Fruit fly (Drosophila melanogaster) whole organism, prepupa: Measurements from ENCODE around the gene CG14325.

Source experiments
- Blimp-1 ChIP-seq: fragments of 200-800 bp; sonication (Bioruptor generic); optimal IDR thresholded peaks from 3 replicates; lab custom pipeline; 2017; ENCODE audit warnings: missing biosample characterization, missing genetic modification characterization, mild to moderate bottlenecking, moderate library complexity, missing genetic modification reagents
- CG10669 ChIP-seq: fragments of 200-800 bp; sonication (Bioruptor generic); optimal IDR thresholded peaks from 3 replicates; lab custom pipeline; 2018; ENCODE audit warnings: missing biosample characterization, mild to moderate bottlenecking, missing genetic modification characterization, moderate library complexity
- CG11294 ChIP-seq: fragments of 200-800 bp; sonication (Bioruptor generic); IDR thresholded peaks from 2 replicates; pipeline ENCODE4 v1.3.6; 2022; ENCODE audit warnings: missing biosample characterization, missing genetic modification characterization
- CG11762 ChIP-seq: fragments of 200-800 bp; sonication (Bioruptor generic); optimal IDR thresholded peaks from 3 replicates; lab custom pipeline; 2016; ENCODE audit warnings: missing biosample characterization, missing genetic modification characterization; ENCODE audit not compliant: insufficient read depth
- CG11902 ChIP-seq: fragments of 200-800 bp; sonication (Bioruptor generic); optimal IDR thresholded peaks from 3 replicates; lab custom pipeline; 2016; ENCODE audit warnings: missing biosample characterization, missing genetic modification characterization
- CG15336 ChIP-seq: fragments of 200-800 bp; sonication (Bioruptor generic); IDR thresholded peaks from 2 replicates; pipeline ENCODE4 v1.3.6; 2022; ENCODE audit warnings: missing biosample characterization, missing genetic modification characterization
- CG3032 ChIP-seq: fragments of 200-800 bp; optimal IDR thresholded peaks from 2 replicates; lab custom pipeline; 2019; ENCODE audit warnings: missing biosample characterization, mild to moderate bottlenecking, missing genetic modification characterization, moderate library complexity
- CG34406 ChIP-seq: fragments of 200-800 bp; sonication (Bioruptor generic); optimal IDR thresholded peaks from 3 replicates; lab custom pipeline; 2016; ENCODE audit warnings: missing biosample characterization, missing genetic modification characterization
- CG6854 ChIP-seq: fragments of 200-800 bp; sonication (Bioruptor generic); optimal IDR thresholded peaks from 2 replicates; lab custom pipeline; 2017; ENCODE audit warnings: missing biosample characterization, mild to moderate bottlenecking, missing genetic modification characterization
- Eip75B ChIP-seq: fragments of 200-800 bp; sonication (Bioruptor generic); optimal IDR thresholded peaks from 3 replicates; lab custom pipeline; 2016; ENCODE audit warnings: missing biosample characterization, missing genetic modification characterization
- Eip78C ChIP-seq: fragments of 200-800 bp; sonication (Bioruptor generic); peaks from one replicate; lab custom pipeline; 2016; ENCODE audit warnings: missing biosample characterization, missing genetic modification characterization
- Gug ChIP-seq: fragments of 200-800 bp; sonication (Bioruptor generic); IDR thresholded peaks from 2 replicates; pipeline ENCODE4 v1.3.6; 2022; ENCODE audit warnings: missing biosample characterization, missing genetic modification characterization
- Hr38 ChIP-seq: sonication (Bioruptor generic); optimal IDR thresholded peaks from 2 replicates; lab custom pipeline; 2016; ENCODE audit warnings: missing biosample characterization, missing genetic modification characterization
- Hr39 ChIP-seq: fragments of 200-800 bp; sonication (Bioruptor generic); optimal IDR thresholded peaks from 2 replicates; lab custom pipeline; 2016; ENCODE audit warnings: missing biosample characterization, missing genetic modification characterization
- Hr4 ChIP-seq: fragments of 200-800 bp; sonication (Bioruptor generic); optimal IDR thresholded peaks from 3 replicates; lab custom pipeline; 2016; ENCODE audit warnings: missing biosample characterization, missing genetic modification characterization
- Met ChIP-seq: fragments of 200-800 bp; sonication (Bioruptor generic); optimal IDR thresholded peaks from 3 replicates; lab custom pipeline; 2016; ENCODE audit warnings: missing biosample characterization, missing genetic modification characterization
- OdsH ChIP-seq: fragments of 200-800 bp; sonication (Bioruptor generic); optimal IDR thresholded peaks from 3 replicates; lab custom pipeline; 2016; ENCODE audit warnings: missing biosample characterization, missing genetic modification characterization
- Smox ChIP-seq: fragments of 200-800 bp; sonication (Bioruptor generic); optimal IDR thresholded peaks from 3 replicates; lab custom pipeline; 2016; ENCODE audit warnings: missing biosample characterization, missing genetic modification characterization
- Sox102F ChIP-seq: fragments of 200-800 bp; sonication (Bioruptor generic); optimal IDR thresholded peaks from 2 replicates; lab custom pipeline; 2016; ENCODE audit warnings: missing biosample characterization, mild to moderate bottlenecking, missing genetic modification characterization
- Sox14 ChIP-seq: fragments of 200-800 bp; sonication (Bioruptor generic); optimal IDR thresholded peaks from 3 replicates; lab custom pipeline; 2016; ENCODE audit warnings: missing biosample characterization, missing genetic modification characterization
- dsx ChIP-seq: fragments of 200-800 bp; optimal IDR thresholded peaks from 3 replicates; lab custom pipeline; 2019; ENCODE audit warnings: missing biosample characterization, mild to moderate bottlenecking, missing genetic modification characterization, moderate library complexity; ENCODE audit not compliant: poor library complexity, severe bottlenecking
- esn ChIP-seq: fragments of 200-800 bp; sonication (Bioruptor generic); optimal IDR thresholded peaks from 2 replicates; lab custom pipeline; 2016; ENCODE audit warnings: missing biosample characterization, mild to moderate bottlenecking, missing genetic modification characterization, moderate library complexity
- fd59A ChIP-seq: fragments of 200-800 bp; sonication (Bioruptor generic); optimal IDR thresholded peaks from 2 replicates; lab custom pipeline; 2017; ENCODE audit warnings: missing biosample characterization, mild to moderate bottlenecking, missing genetic modification characterization, missing genetic modification reagents
- fd85E ChIP-seq: fragments of 200-800 bp; sonication (Bioruptor generic); optimal IDR thresholded peaks from 3 replicates; lab custom pipeline; 2016; ENCODE audit warnings: missing biosample characterization, missing genetic modification characterization
- fkh ChIP-seq: fragments of 200-800 bp; sonication (Bioruptor generic); optimal IDR thresholded peaks from 3 replicates; lab custom pipeline; 2017; ENCODE audit warnings: missing biosample characterization, mild to moderate bottlenecking, missing genetic modification characterization, moderate library complexity
- net ChIP-seq: fragments of 200-800 bp; sonication (Bioruptor generic); optimal IDR thresholded peaks from 3 replicates; lab custom pipeline; 2016; ENCODE audit warnings: missing biosample characterization, missing genetic modification characterization
- salr ChIP-seq, 2 experiments: fragments of 200-800 bp; sonication (Bioruptor generic); optimal IDR thresholded peaks; 3 replicates each; lab custom pipeline; 2016 to 2018; ENCODE audit warnings: missing biosample characterization in 2 of 2, missing genetic modification characterization in 2 of 2, mild to moderate bottlenecking in 1 of 2
- spab ChIP-seq: fragments of 200-800 bp; sonication (Bioruptor generic); optimal IDR thresholded peaks from 2 replicates; lab custom pipeline; 2017; ENCODE audit warnings: missing biosample characterization, mild to moderate bottlenecking, missing genetic modification characterization, missing genetic modification reagents
- ss ChIP-seq, 2 experiments: fragments of 200-800 bp; sonication (Bioruptor generic); optimal IDR thresholded peaks; 2 replicates in 1 of 2; 3 replicates in 1 of 2; lab custom pipeline; 2017 to 2018; ENCODE audit warnings: mild to moderate bottlenecking in 2 of 2, missing biosample characterization in 2 of 2, missing genetic modification characterization in 2 of 2, moderate library complexity in 1 of 2
- svp ChIP-seq: fragments of 200-800 bp; sonication (Bioruptor generic); peaks from one replicate; lab custom pipeline; 2016; ENCODE audit warnings: missing biosample characterization, missing genetic modification characterization
- vri ChIP-seq: fragments of 200-800 bp; sonication (Bioruptor generic); optimal IDR thresholded peaks from 3 replicates; lab custom pipeline; 2016; ENCODE audit warnings: missing biosample characterization, mild to moderate bottlenecking, missing genetic modification characterization

CG14325 gene

dm6 chr3R:17611836-17612235, 15.1 kb upstream of the CG14325 start:
- no peak for TF ChIP-seq CG11902
- no peak for TF ChIP-seq salr (GFP tag; optimal IDR thresholded peaks at IDR 0.05; lab: Kevin White, UChicago)
- peak; percentile 45 for TF ChIP-seq Eip78C (GFP tag; lab: Kevin White, UChicago)
- TF ChIP-seq Hr39 (GFP tag; lab: Kevin White, UChicago) = no peak
- no peak for TF ChIP-seq Hr4 (GFP tag; lab: Kevin White, UChicago)

dm6 chr3R:17612587-17612986, 14.3 kb upstream of the CG14325 start, which contains the start of gene CG34281:
Gene CG34281, plus strand, starts transcription at chr3R:17612887.
- TF ChIP-seq Hr38 (GFP tag; lab: Kevin White, UChicago) (no peak), CG6854 (GFP tag; lab: Kevin White, UChicago) (no peak), Gug (GFP tag; lab: Robert Waterston, UW) (no peak), CG3032 (tag; lab: Kevin White, UChicago) (no peak), CG11294 (GFP tag; lab: Robert Waterston, UW) (no peak), fkh (GFP tag; lab: Kevin White, UChicago) (no peak), Sox14 (GFP tag; lab: Kevin White, UChicago) (no peak)

dm6 chr3R:17613549-17613948, 13.4 kb upstream of the CG14325 start, which contains the start of gene CG14327:
Gene CG14327, plus strand, starts transcription at chr3R:17613709.
- peak; percentile 24 to 47 for TF ChIP-seq ss (GFP tag; optimal IDR thresholded peaks at IDR 0.05; lab: Kevin White, UChicago)
- peak; percentile 34 for TF ChIP-seq vri (GFP tag; lab: Kevin White, UChicago)
- TF ChIP-seq CG15336 (GFP tag; lab: Robert Waterston, UW) = no peak
- TF ChIP-seq Eip78C (GFP tag; lab: Kevin White, UChicago) = peak; percentile 25
- no peak for TF ChIP-seq CG34406
- TF ChIP-seq, all 60 proteins: peak for 3

- no peak for TF ChIP-seq OdsH (GFP tag; lab: Kevin White, UChicago)
- no peak for TF ChIP-seq dsx (GFP tag; lab: Kevin White, UChicago)
- TF ChIP-seq CG10669 (GFP tag; lab: Kevin White, UChicago) = no peak
- no peak for TF ChIP-seq net (GFP tag; lab: Kevin White, UChicago)
- TF ChIP-seq esn (GFP tag; lab: Kevin White, UChicago) = no peak
- no peak for TF ChIP-seq svp (GFP tag; lab: Kevin White, UChicago)
- TF ChIP-seq CG6854 (GFP tag; lab: Kevin White, UChicago) = no peak
- TF ChIP-seq Met (GFP tag; lab: Kevin White, UChicago) = no peak
- TF ChIP-seq CG11762 (GFP tag; lab: Kevin White, UChicago) = no peak
- TF ChIP-seq ss (GFP tag; optimal IDR thresholded peaks at IDR 0.05; lab: Kevin White, UChicago) = no peak
- TF ChIP-seq CG3032 (tag; lab: Kevin White, UChicago) = no peak
- TF ChIP-seq fd59A = no peak
- no peak for TF ChIP-seq Sox102F (GFP tag; lab: Kevin White, UChicago)
- no peak for TF ChIP-seq Blimp-1 (GFP tag; lab: Kevin White, UChicago)
- no peak for TF ChIP-seq Eip75B
- TF ChIP-seq Smox (GFP tag; lab: Kevin White, UChicago) = no peak
- no peak for TF ChIP-seq fkh (GFP tag; lab: Kevin White, UChicago)
- TF ChIP-seq CG11902 = no peak
- TF ChIP-seq fd85E (GFP tag; lab: Kevin White, UChicago) = no peak
These were observed 11.9 kb upstream of the CG14325 start for dm6 chr3R:17615076-17615475.

- TF ChIP-seq Hr4 (GFP tag; lab: Kevin White, UChicago) (no peak), CG15336 (GFP tag; lab: Robert Waterston, UW) (0 out of 2 replicates have a peak, but pooled peaks have one; percentile 10)
These were observed 11.2 kb upstream of the CG14325 start for dm6 chr3R:17615746-17616145.

dm6 chr3R:17616541-17616940, 10.4 kb upstream of the CG14325 start:
- TF ChIP-seq spab = no peak
- TF ChIP-seq CG3032 (tag; lab: Kevin White, UChicago) = peak; percentile 11
